Worm (Caenorhabditis elegans): ENCODE measurements around the gene B0001.5.

The B0001.5 gene

DNA sequence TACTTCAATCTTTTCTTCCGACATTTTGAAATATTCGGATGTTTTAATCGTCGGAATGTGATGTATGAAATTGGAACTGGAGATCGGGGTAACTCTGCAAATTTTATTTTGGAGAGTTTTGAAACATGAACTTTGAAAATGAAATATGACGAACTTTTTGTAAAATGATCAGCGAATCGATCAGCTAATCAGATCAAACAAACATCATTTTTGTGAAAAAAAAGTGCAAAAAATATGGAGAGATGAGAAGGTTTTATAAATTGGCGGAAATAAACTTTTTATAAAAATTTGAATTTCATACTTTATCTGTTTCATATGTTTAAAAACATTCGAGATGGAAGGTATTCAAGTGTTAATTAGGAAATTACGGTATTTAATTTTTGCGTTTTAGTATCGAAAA, 31.7 kb downstream of the B0001.5 start, which contains the start of gene dlc-2:
Gene dlc-2, minus strand, starts transcription at position 101 of the 400 bp plus-strand sequence.
- no peak for TF ChIP-seq snpc-3.4 (tag; optimal IDR thresholded peaks at IDR 0.05)
- no peak for TF ChIP-seq zim-3 (tag; optimal IDR thresholded peaks at IDR 0.05)
- TF ChIP-seq mes-4 (tag; optimal IDR thresholded peaks at IDR 0.05) = no peak
- no peak for TF ChIP-seq D2030.7 (GFP tag; IDR thresholded peaks at IDR 0.05)
- no peak for TF ChIP-seq F23B12.7 (tag; optimal IDR thresholded peaks at IDR 0.05; ENCODE audit: insufficient read depth)
- TF ChIP-seq cebp-2 (GFP tag; IDR thresholded peaks at IDR 0.05) = no peak
- no peak for TF ChIP-seq lin-54 (GFP tag; optimal IDR thresholded peaks at IDR 0.05)
- no peak for TF ChIP-seq F10E7.11 (tag; optimal IDR thresholded peaks at IDR 0.05)
- TF ChIP-seq Y53G8AR.9 (GFP tag; conservative IDR thresholded peaks at IDR 0.05) = no peak
- TF ChIP-seq sea-2 (GFP tag; IDR thresholded peaks at IDR 0.05) = no peak
- TF ChIP-seq rcor-1 (GFP tag; IDR thresholded peaks at IDR 0.05) = no peak
- TF ChIP-seq F49E8.2 (tag; optimal IDR thresholded peaks at IDR 0.05; ENCODE audit: insufficient read depth) = no peak

- TF ChIP-seq ekl-4 (GFP tag; IDR thresholded peaks at IDR 0.05) = no peak
- no peak for TF ChIP-seq ZK185.1 (tag; optimal IDR thresholded peaks at IDR 0.05; ENCODE audit: poor library complexity, severe bottlenecking)
- no peak for TF ChIP-seq Y67H2A.10 (GFP tag; conservative IDR thresholded peaks at IDR 0.05)
- no peak for TF ChIP-seq nhr-120 (GFP tag; IDR thresholded peaks at IDR 0.05)
- TF ChIP-seq attf-5 (GFP tag; optimal IDR thresholded peaks at IDR 0.05) = no peak
- no peak for TF ChIP-seq ccch-3 (GFP tag; optimal IDR thresholded peaks at IDR 0.05)
- TF ChIP-seq him-1 (tag; optimal IDR thresholded peaks at IDR 0.05) = no peak
- no peak for TF ChIP-seq zim-3 (tag; optimal IDR thresholded peaks at IDR 0.05)
- no peak for TF ChIP-seq hlh-12 (tag; optimal IDR thresholded peaks at IDR 0.05)
- TF ChIP-seq C06A6.2 (GFP tag; conservative IDR thresholded peaks at IDR 0.05) = no peak
- no peak for TF ChIP-seq lin-26 (GFP tag; IDR thresholded peaks at IDR 0.05)
These were observed 32.8 kb downstream of the B0001.5 start, which contains the start of gene col-129 for ce11 chrIV:12110339-12110738. col-129 (minus strand) TSS chrIV:12110439.

ce11 chrIV:12109743-12110142, 33.4 kb downstream of the B0001.5 start:
- no peak for TF ChIP-seq F55B11.4 (tag; optimal IDR thresholded peaks at IDR 0.05; ENCODE audit: borderline replicate concordance, insufficient read depth)
- TF ChIP-seq lin-40 (tag; optimal IDR thresholded peaks at IDR 0.05) = peak; percentile 34

- TF ChIP-seq tbp1 (GFP tag; optimal IDR thresholded peaks at IDR 0.05) (no peak), mes-4 (tag; optimal IDR thresholded peaks at IDR 0.05) (no peak), hrde-1 (tag; optimal IDR thresholded peaks at IDR 0.05; ENCODE audit: borderline replicate concordance) (no peak), zfh-2 (GFP tag; conservative IDR thresholded peaks at IDR 0.05) (peak; percentile 76; the same call in 1 of the 2 replicates), lag-1 (GFP tag; IDR thresholded peaks at IDR 0.05) (no peak), snpc-3.4 (tag; optimal IDR thresholded peaks at IDR 0.05) (no peak), let-526 (GFP tag; IDR thresholded peaks at IDR 0.05) (no peak), hlh-26 (GFP tag; conservative IDR thresholded peaks at IDR 0.05) (no peak), F10E7.11 (tag; optimal IDR thresholded peaks at IDR 0.05) (no peak), repo-1 (tag; optimal IDR thresholded peaks at IDR 0.05) (no peak), athp-1 (tag; optimal IDR thresholded peaks at IDR 0.05) (no peak), akir-1 (GFP tag; optimal IDR thresholded peaks at IDR 0.05) (no peak), ets-4 (GFP tag; optimal IDR thresholded peaks at IDR 0.05) (no peak), gei-17 (GFP tag; optimal IDR thresholded peaks at IDR 0.05) (no peak), T07F8.4 (tag; optimal IDR thresholded peaks at IDR 0.05) (no peak), sea-2 (GFP tag; IDR thresholded peaks at IDR 0.05) (no peak), tbx-9 (tag; optimal IDR thresholded peaks at IDR 0.05; ENCODE audit: borderline replicate concordance) (no peak), F33H1.4 (GFP tag; IDR thresholded peaks at IDR 0.05) (no peak), ceh-100 (GFP tag; IDR thresholded peaks at IDR 0.05) (no peak), nhr-80 (tag; optimal IDR thresholded peaks at IDR 0.05) (no peak), xnd-1 (tag; optimal IDR thresholded peaks at IDR 0.05) (no peak), unc-130 (GFP tag; optimal IDR thresholded peaks at IDR 0.05) (no peak), nhr-120 (GFP tag; IDR thresholded peaks at IDR 0.05) (no peak), egrh-3 (GFP tag; IDR thresholded peaks at IDR 0.05) (0 out of 2 replicates have a peak, but pooled peaks have one; percentile 3)
These were observed 34.0 kb downstream of the B0001.5 start for ce11 chrIV:12108984-12109657.

Data from whole organism, young adult.